Worm (Caenorhabditis elegans): ENCODE results near the gene ZK1290.15.
A peak's percentile ranks its signal among the peaks of the same experiment; 100 is the strongest.

DNA sequence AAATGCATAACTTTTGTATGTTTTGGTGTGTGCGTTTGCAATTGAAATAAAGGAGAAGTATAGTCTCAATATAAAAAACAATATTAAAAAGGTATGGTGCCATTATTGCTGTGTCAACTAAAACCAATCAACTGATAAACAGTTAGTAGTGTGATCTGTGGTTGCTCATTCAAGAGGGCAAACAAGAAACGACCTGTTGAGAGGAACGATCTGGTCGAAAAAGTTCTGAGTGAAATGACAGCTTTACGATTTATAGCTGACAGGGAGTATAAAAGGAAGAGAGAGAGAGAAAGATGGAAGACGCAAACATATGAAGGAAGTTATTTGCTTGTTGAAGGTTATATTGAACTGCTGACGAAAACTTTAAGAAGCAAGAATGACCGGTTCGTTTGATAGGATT is 34.6 kb downstream of the ZK1290.15 start:
- TF ChIP-seq hmg-20 (GFP tag; IDR thresholded peaks at IDR 0.05) (no peak), hmg-1.2 (GFP tag; IDR thresholded peaks at IDR 0.05) (no peak), lag-1 (GFP tag; IDR thresholded peaks at IDR 0.05) (no peak), pha-4 (tag; optimal IDR thresholded peaks at IDR 0.05) (no peak), ceh-79 (tag; optimal IDR thresholded peaks at IDR 0.05) (no peak), unc-62 (GFP tag; optimal IDR thresholded peaks at IDR 0.05) (peak; percentile 21), hsf-1 (GFP tag; IDR thresholded peaks at IDR 0.05) (no peak), athp-1 (tag; optimal IDR thresholded peaks at IDR 0.05) (no peak), hlh-26 (GFP tag; conservative IDR thresholded peaks at IDR 0.05) (no peak)

Data from whole organism, young adult.